Fruit fly (Drosophila melanogaster) S2 (cell line): ENCODE data around the gene hob.

Source experiments
- CG8478 ChIP-seq: fragments of >200 bp; optimal IDR thresholded peaks from 2 replicates; lab custom pipeline; 2018
- CTCF ChIP-seq, 2 experiments: fragments of >200 bp; optimal IDR thresholded peaks; 2 replicates each; lab custom pipeline; 2018

Gene hob

dm6 chr3L:3247130-3248065 lies 28.7 kb upstream of the hob start, which contains the start of gene CG43389:
Gene CG43389, plus strand, starts transcription at chr3L:3248015.
- no peak for TF ChIP-seq CTCF (optimal IDR thresholded peaks at IDR 0.05; lab: Kevin White, UChicago)

- no peak for TF ChIP-seq CG8478
- TF ChIP-seq CTCF (optimal IDR thresholded peaks at IDR 0.05; lab: Kevin White, UChicago) = no peak
Observed at dm6 chr3L:3246378-3247129, 27.8 kb upstream of the hob start.

DNA sequence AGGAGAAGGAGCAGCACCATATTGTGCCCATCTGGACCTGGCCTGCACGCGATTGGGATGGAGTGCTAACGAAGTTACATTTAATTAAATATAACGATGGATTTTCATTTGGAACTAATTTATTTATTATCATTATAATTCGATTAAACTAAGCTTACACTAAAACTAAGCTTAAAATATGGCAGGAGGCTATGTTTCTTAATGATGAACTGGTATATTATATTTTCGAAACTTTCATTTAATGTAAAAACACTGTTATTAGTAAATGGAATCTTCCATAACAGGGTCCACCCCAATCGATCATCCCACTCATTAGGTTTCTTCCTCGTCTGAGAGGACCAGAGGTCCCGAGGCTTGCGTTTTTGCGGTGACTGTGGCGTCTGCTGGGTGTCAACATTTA lies 26.5 kb upstream of the hob start:
- TF ChIP-seq CG8478 = no peak
- TF ChIP-seq CTCF (optimal IDR thresholded peaks at IDR 0.05; lab: Kevin White, UChicago) = no peak

- TF ChIP-seq CTCF (optimal IDR thresholded peaks at IDR 0.05; lab: Kevin White, UChicago) (no peak), CG8478 (no peak)
Observed at dm6 chr3L:3244244-3245144, 25.8 kb upstream of the hob start, which contains the start of gene CG12078. Gene CG12078, minus strand, starts transcription at chr3L:3244294.

DNA sequence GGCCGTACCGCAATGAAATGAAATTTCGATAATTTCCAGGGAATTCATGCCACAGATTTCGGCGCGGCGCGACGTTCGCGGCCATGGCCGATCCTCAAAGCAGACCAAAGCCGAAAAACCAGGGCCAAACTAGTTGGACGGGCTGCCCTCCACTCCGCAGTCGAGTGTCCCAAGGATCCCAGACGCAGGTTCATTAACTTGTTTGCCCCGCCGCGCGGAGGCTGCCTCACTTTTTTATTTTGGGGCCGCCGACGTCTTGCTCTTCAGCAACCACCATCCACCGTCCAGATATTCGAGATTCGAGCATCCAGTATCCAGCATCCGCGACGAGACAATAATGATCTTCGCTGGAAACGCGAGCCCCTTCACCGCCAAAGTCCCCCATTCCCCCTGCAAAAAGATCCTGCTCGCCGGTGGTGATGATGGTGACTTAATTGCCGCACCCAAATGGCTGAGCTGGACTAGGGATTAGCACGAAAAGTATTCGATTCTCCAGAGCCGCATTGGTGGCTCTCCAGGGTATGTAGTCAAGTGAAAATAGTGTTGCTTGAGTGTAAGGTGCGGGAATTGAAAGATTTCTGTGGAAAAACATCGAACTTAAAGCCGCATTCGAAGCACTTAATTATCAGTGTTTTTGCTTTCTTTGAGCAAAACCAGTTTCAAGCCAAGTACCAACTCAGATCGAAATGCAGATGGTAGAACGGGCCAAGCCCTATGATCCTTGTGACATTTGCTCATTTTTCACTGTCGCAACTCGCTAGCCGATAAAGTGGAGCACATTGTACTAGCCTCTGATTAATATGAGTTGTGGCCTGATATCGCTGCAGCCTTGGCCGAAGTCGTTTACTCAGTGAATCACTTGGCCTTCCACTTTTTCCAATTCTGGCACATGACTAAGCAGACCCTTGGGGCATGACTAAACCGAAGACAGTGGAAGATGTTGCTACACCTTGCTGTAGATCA lies 23.7 kb upstream of the hob start:
- TF ChIP-seq CTCF (optimal IDR thresholded peaks at IDR 0.05; lab: Kevin White, UChicago) (no peak), CG8478 (no peak)

DNA sequence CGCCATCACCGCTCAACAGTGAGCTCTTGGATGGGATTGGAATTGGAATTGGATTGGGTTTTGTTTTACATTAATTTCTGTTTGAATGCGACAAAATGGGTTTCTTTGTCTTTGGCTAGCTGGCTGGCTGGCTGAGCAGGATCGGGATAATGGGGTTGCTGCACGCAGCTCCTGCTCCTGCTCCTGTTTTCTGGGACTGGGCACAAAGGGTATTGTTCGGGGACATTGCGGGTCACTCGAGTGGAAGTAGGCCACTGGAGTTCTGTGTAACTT lies 22.6 kb upstream of the hob start:
- TF ChIP-seq CTCF (optimal IDR thresholded peaks at IDR 0.05; lab: Kevin White, UChicago) (no peak), CG8478 (no peak)

DNA sequence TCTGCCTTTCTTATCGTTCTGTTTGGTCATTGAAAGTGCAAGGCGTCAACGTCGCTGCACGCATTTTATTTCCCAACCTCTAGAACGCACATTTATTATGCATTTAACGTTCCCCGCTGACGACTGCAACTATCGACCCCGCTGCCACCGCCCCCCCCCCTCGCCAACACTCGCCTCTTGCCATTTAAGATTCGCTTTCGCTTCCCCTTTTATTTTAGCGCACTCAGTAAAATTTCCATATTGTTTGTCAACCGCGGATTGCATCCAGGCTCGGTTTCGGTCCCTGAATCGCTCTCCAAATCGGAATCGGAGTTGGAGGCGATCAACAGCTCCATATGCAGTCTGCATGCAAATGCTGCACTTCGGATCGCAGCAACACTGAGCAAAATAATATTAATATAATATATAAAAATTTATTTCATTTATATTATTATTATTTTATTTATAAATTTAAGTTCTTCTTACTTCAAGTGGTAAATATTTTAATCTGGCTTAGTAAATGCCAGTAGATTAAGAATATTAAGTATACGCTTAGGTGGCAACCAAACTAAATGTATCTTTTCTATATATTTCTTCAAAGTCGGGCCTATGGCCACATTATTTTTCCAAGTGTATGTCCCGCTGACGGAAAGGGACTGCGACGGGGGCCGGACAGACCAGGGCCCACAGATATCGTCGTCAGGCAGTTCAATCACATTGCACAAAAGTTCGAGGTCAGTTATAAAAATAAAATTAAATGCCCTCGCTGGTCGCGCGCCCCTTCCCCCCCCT lies 22.1 kb upstream of the hob start:
- no peak for TF ChIP-seq CTCF (optimal IDR thresholded peaks at IDR 0.05; lab: Kevin White, UChicago)
- TF ChIP-seq CG8478 = no peak

dm6 chr3L:3239785-3240596 lies 21.3 kb upstream of the hob start:
- TF ChIP-seq CG8478 = no peak
- no peak for TF ChIP-seq CTCF (optimal IDR thresholded peaks at IDR 0.05; lab: Kevin White, UChicago)

DNA sequence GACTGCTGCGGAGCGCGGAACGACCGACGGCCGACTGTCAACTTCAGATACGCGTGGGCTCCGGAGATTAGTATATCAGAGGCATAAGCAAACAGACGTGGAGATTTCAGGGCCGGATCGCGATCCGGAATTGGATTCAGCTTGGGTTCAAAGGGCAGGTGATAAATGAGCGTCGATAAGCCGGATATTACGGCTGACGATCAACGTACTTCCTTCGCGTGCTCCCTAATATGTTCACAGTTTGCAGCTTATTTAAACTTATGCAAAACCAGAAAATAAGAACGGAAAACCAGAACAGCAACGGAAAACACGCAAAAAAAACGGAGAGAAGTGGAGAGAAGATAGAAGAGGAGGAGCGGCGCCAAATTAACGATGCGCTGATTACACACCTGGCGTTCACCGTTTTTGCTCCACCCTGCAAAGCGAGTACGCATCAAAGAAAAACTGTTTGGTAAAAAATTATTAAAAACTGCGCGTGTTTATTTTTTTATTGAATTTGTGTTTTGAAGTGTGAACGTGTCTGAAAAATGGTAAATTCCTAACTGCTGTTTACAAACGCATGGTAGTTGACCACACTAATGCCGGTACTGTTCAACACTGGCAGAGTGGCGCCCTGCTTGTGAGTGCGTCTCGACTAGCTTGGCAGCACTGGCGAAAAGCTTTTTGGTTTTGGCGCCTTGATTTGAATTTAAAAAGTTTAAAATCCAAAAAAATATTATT lies 20.5 kb upstream of the hob start, which contains the start of gene CG17746:
Gene CG17746 (minus strand): TSS at position 546 of the 720 bp plus-strand sequence.
- peak; percentile 40 to 65 for TF ChIP-seq CTCF (optimal IDR thresholded peaks at IDR 0.05; lab: Kevin White, UChicago)
- TF ChIP-seq CG8478 = no peak

DNA sequence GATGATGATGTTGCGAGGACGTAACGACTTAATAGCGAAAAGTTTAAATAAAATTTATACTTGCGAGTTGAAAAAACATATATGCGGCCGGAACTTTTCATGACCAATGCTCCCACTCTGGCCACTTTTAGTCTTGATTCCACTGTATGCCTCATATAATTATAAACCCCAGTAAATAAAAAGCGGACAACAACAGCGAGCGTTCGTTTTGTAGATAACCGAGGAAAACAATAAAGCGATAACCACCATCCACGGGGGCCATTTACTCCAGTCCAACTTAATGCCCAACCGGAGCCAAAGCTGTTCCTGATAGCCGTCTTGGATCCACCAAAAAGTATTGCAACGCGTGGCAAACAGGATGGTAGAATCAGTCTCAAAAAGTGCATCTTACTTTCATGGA lies 17.6 kb upstream of the hob start:
- TF ChIP-seq CTCF (optimal IDR thresholded peaks at IDR 0.05; lab: Kevin White, UChicago) (no peak), CG8478 (no peak)

DNA sequence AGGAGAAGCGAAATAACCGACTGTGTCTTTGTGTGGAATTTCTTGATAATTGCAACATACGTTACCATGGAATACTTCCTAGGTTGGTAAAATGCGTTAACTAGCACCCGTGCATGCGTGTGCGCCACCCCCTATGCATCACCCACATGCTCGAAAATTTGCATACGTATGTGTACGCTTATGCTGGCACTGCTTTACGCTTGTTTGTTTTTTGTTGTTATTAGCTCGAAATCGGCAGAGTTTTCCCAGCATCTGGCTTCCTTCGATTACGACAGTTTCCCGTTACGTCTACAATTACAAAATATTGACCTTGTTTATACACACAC lies 7.7 kb upstream of the hob start:
- TF ChIP-seq CTCF (optimal IDR thresholded peaks at IDR 0.05; lab: Kevin White, UChicago) (no peak), CG8478 (no peak)
